Worm (Caenorhabditis elegans): ENCODE results near the gene K01B6.4.

Gene K01B6.4

ce11 chrIII:9297345-9297744 lies at the start of gene K01B6.4:
Gene K01B6.4, minus strand, starts transcription at chrIII:9297445.
- TF ChIP-seq ceh-91 (GFP tag; IDR thresholded peaks at IDR 0.05), result no peak

- TF ChIP-seq tbp1 (GFP tag; optimal IDR thresholded peaks at IDR 0.05), result no peak
- TF ChIP-seq zfh-2 (GFP tag; conservative IDR thresholded peaks at IDR 0.05), result 0 out of 2 replicates have a peak, but pooled peaks have one; percentile 48
Observed at ce11 chrIII:9346722-9347121, 49.5 kb upstream of the K01B6.4 start.

ce11 chrIII:9346114-9346513 lies 48.9 kb upstream of the K01B6.4 start:
- TF ChIP-seq Y53G8AR.9 (GFP tag; conservative IDR thresholded peaks at IDR 0.05) (no peak), atf-7 (tag; optimal IDR thresholded peaks at IDR 0.05) (no peak), B0019.2 (GFP tag; conservative IDR thresholded peaks at IDR 0.05) (no peak), tlf-1 (GFP tag; optimal IDR thresholded peaks at IDR 0.05) (no peak), T07F8.4 (tag; optimal IDR thresholded peaks at IDR 0.05) (no peak), hmg-20 (GFP tag; IDR thresholded peaks at IDR 0.05) (no peak), ztf-28 (GFP tag; IDR thresholded peaks at IDR 0.05) (no peak), ztf-22 (GFP tag; optimal IDR thresholded peaks at IDR 0.05) (no peak), tbx-9 (tag; optimal IDR thresholded peaks at IDR 0.05; ENCODE audit: borderline replicate concordance) (no peak), lin-35 (GFP tag; optimal IDR thresholded peaks at IDR 0.05) (no peak), aptf-2 (GFP tag; conservative IDR thresholded peaks at IDR 0.05) (no peak)

ce11 chrIII:9344347-9344746 lies 47.1 kb upstream of the K01B6.4 start, which contains the start of gene emb-9:
Gene emb-9, minus strand, starts transcription at chrIII:9344447.
- TF ChIP-seq F49E8.2 (tag; optimal IDR thresholded peaks at IDR 0.05; ENCODE audit: insufficient read depth), result no peak
- no peak for TF ChIP-seq attf-5 (GFP tag; optimal IDR thresholded peaks at IDR 0.05)
- no peak for TF ChIP-seq attf-3 (GFP tag; conservative IDR thresholded peaks at IDR 0.05)
- TF ChIP-seq repo-1 (tag; optimal IDR thresholded peaks at IDR 0.05), result no peak
- TF ChIP-seq Y56A3A.18 (GFP tag; IDR thresholded peaks at IDR 0.05), result no peak
- no peak for TF ChIP-seq nhr-179 (tag; optimal IDR thresholded peaks at IDR 0.05)
- no peak for TF ChIP-seq lir-1 (GFP tag; conservative IDR thresholded peaks at IDR 0.05)

- TF ChIP-seq dpl-1 (GFP tag; optimal IDR thresholded peaks at IDR 0.05) (no peak), zfh-2 (GFP tag; conservative IDR thresholded peaks at IDR 0.05) (peak; percentile 29; the same call in 1 of the 2 replicates)
Observed at ce11 chrIII:9340025-9340424, 42.8 kb upstream of the K01B6.4 start.

ce11 chrIII:9337968-9338367 lies 40.7 kb upstream of the K01B6.4 start:
- TF ChIP-seq hrde-1 (tag; optimal IDR thresholded peaks at IDR 0.05; ENCODE audit: borderline replicate concordance) (no peak), cebp-2 (GFP tag; IDR thresholded peaks at IDR 0.05) (no peak), lir-1 (GFP tag; conservative IDR thresholded peaks at IDR 0.05) (no peak), F37B4.10 (GFP tag; IDR thresholded peaks at IDR 0.05) (no peak), ZK185.1 (tag; optimal IDR thresholded peaks at IDR 0.05; ENCODE audit: poor library complexity, severe bottlenecking) (no peak), T07F8.4 (tag; optimal IDR thresholded peaks at IDR 0.05) (no peak)

- TF ChIP-seq D2030.7 (GFP tag; IDR thresholded peaks at IDR 0.05), result no peak
Observed at ce11 chrIII:9336807-9337206, 39.6 kb upstream of the K01B6.4 start.
